Fruit fly (Drosophila melanogaster) whole organism, pupa: ENCODE data around the gene CG1943.

Experiments used
- CG10348 ChIP-seq: fragments of 200-800 bp; sonication (Bioruptor generic); IDR thresholded peaks from 2 replicates; pipeline ENCODE4 v1.3.6; 2022; ENCODE audit warnings: missing biosample characterization, missing genetic modification characterization
- CG12605 ChIP-seq: fragments of 200-800 bp; sonication (Bioruptor generic); IDR thresholded peaks from 2 replicates; pipeline ENCODE4 v1.3.6; 2022; ENCODE audit warnings: missing biosample characterization, missing genetic modification characterization
- CG13204 ChIP-seq: fragments of 200-800 bp; sonication (Bioruptor generic); optimal IDR thresholded peaks from 2 replicates; lab custom pipeline; 2018; ENCODE audit warnings: missing biosample characterization, mild to moderate bottlenecking, missing genetic modification characterization, moderate library complexity
- CG14655 ChIP-seq: fragments of 200-800 bp; sonication (Bioruptor generic); optimal IDR thresholded peaks from 3 replicates; lab custom pipeline; 2017; ENCODE audit warnings: mild to moderate bottlenecking, missing biosample characterization, missing genetic modification reagents, missing genetic modification characterization
- CG15710 ChIP-seq: fragments of 200-800 bp; sonication (Bioruptor generic); optimal IDR thresholded peaks from 2 replicates; lab custom pipeline; 2018; ENCODE audit warnings: missing biosample characterization, mild to moderate bottlenecking, missing genetic modification characterization, moderate library complexity
- CG17806 ChIP-seq: fragments of 200-800 bp; sonication (Bioruptor generic); optimal IDR thresholded peaks from 2 replicates; lab custom pipeline; 2018; ENCODE audit warnings: missing biosample characterization, mild to moderate bottlenecking, missing genetic modification characterization, moderate library complexity
- CG32121 ChIP-seq: fragments of 200-800 bp; sonication (Bioruptor generic); IDR thresholded peaks from 2 replicates; pipeline ENCODE4 v1.3.6; 2022; ENCODE audit warnings: missing biosample characterization, missing genetic modification characterization
- CG34367 ChIP-seq: fragments of 200-800 bp; sonication (Bioruptor generic); optimal IDR thresholded peaks from 2 replicates; lab custom pipeline; 2018; ENCODE audit warnings: missing biosample characterization, mild to moderate bottlenecking, missing genetic modification characterization
- CG4496 ChIP-seq: fragments of 200-800 bp; sonication (Bioruptor generic); IDR thresholded peaks from 3 replicates; pipeline ENCODE4 v1.3.6; 2022; ENCODE audit warnings: missing biosample characterization, missing genetic modification characterization
- CG8159 ChIP-seq: fragments of 200-800 bp; sonication (Bioruptor generic); optimal IDR thresholded peaks from 3 replicates; lab custom pipeline; 2018; ENCODE audit warnings: missing biosample characterization, mild to moderate bottlenecking, missing genetic modification characterization, moderate library complexity
- CG8301 ChIP-seq: fragments of 200-800 bp; sonication (Bioruptor generic); optimal IDR thresholded peaks from 2 replicates; lab custom pipeline; 2018; ENCODE audit warnings: missing biosample characterization, mild to moderate bottlenecking, missing genetic modification characterization
- CG9948 ChIP-seq: fragments of 200-800 bp; sonication (Bioruptor generic); optimal IDR thresholded peaks from 2 replicates; lab custom pipeline; 2018; ENCODE audit warnings: missing biosample characterization, mild to moderate bottlenecking, missing genetic modification characterization, moderate library complexity
- D1 ChIP-seq: fragments of 200-800 bp; sonication (Bioruptor generic); optimal IDR thresholded peaks from 2 replicates; lab custom pipeline; 2018; ENCODE audit warnings: missing biosample characterization, mild to moderate bottlenecking, missing genetic modification characterization, moderate library complexity
- EcR ChIP-seq: fragments of 200-800 bp; sonication (Bioruptor generic); optimal IDR thresholded peaks from 3 replicates; lab custom pipeline; 2019; ENCODE audit warnings: missing biosample characterization, missing genetic modification characterization, mild to moderate bottlenecking, moderate library complexity, missing genetic modification reagents
- Ets98B ChIP-seq: fragments of 200-800 bp; sonication (Bioruptor generic); IDR thresholded peaks from 2 replicates; pipeline ENCODE4 v1.3.6; 2022; ENCODE audit warnings: missing biosample characterization, missing genetic modification characterization
- Pif1A ChIP-seq: fragments of 200-800 bp; sonication (Bioruptor generic); optimal IDR thresholded peaks from 3 replicates; lab custom pipeline; 2016; ENCODE audit warnings: missing biosample characterization, missing genetic modification characterization
- Pif1B ChIP-seq: fragments of 200-800 bp; sonication (Bioruptor generic); optimal IDR thresholded peaks from 3 replicates; lab custom pipeline; 2016; ENCODE audit warnings: missing biosample characterization, missing genetic modification characterization
- Snoo ChIP-seq: fragments of 200-800 bp; sonication (Bioruptor generic); optimal IDR thresholded peaks from 3 replicates; lab custom pipeline; 2017; ENCODE audit warnings: missing biosample characterization, mild to moderate bottlenecking, missing genetic modification characterization, inconsistent platforms
- fd96Ca ChIP-seq: fragments of 200-800 bp; sonication (Bioruptor generic); IDR thresholded peaks from 3 replicates; pipeline ENCODE4 v1.3.6; 2022; ENCODE audit warnings: missing biosample characterization, missing genetic modification characterization
- gl ChIP-seq: fragments of 200-800 bp; sonication (Bioruptor generic); optimal IDR thresholded peaks from 2 replicates; lab custom pipeline; 2018; ENCODE audit warnings: missing biosample characterization, mild to moderate bottlenecking, missing genetic modification characterization
- rn ChIP-seq: fragments of 200-800 bp; sonication (Bioruptor generic); IDR thresholded peaks from 2 replicates; pipeline ENCODE4 v1.3.6; 2022; ENCODE audit warnings: missing biosample characterization, missing genetic modification characterization

The CG1943 gene

dm6 chr3R:7074297-7075114 lies at the start of gene CG1943, which contains the start of gene Ufl1:
TSS of gene CG1943 (plus strand) at chr3R:7074859.
TSS of gene Ufl1 (minus strand) at chr3R:7074452.
- TF ChIP-seq D1 (tag; lab: Kevin White, UChicago) (no peak), Pif1A (GFP tag; lab: Kevin White, UChicago) (no peak), CG14655 (GFP tag; lab: Kevin White, UChicago) (no peak), CG10348 (no peak), CG4496 (GFP tag; lab: Robert Waterston, UW) (no peak), Ets98B (GFP tag; lab: Robert Waterston, UW) (no peak), CG12605 (GFP tag; lab: Robert Waterston, UW) (no peak), CG32121 (GFP tag; lab: Robert Waterston, UW) (no peak), Pif1B (GFP tag; lab: Kevin White, UChicago) (no peak)

dm6 chr3R:7025241-7025640 lies 49.4 kb upstream of the CG1943 start:
- TF ChIP-seq D1 (tag; lab: Kevin White, UChicago): no peak
- TF ChIP-seq Pif1B (GFP tag; lab: Kevin White, UChicago): peak; percentile 42
- TF ChIP-seq CG8159 (tag; lab: Kevin White, UChicago): peak; percentile 77
- peak; percentile 38 for TF ChIP-seq Pif1A (GFP tag; lab: Kevin White, UChicago)
- no peak for TF ChIP-seq Snoo
- TF ChIP-seq CG13204 (GFP tag; lab: Kevin White, UChicago): no peak
- peak; percentile 78 for TF ChIP-seq CG14655 (GFP tag; lab: Kevin White, UChicago)
- no peak for TF ChIP-seq EcR (GFP tag; lab: Kevin White, UChicago)
- TF ChIP-seq CG12605 (GFP tag; lab: Robert Waterston, UW): no peak
- peak; percentile 71 for TF ChIP-seq CG9948 (tag; lab: Kevin White, UChicago)
- TF ChIP-seq CG32121 (GFP tag; lab: Robert Waterston, UW): no peak
- TF ChIP-seq gl: peak; percentile 21
- TF ChIP-seq CG8301 (tag; lab: Kevin White, UChicago): peak; percentile 55
- TF ChIP-seq CG17806 (tag; lab: Kevin White, UChicago): peak; percentile 58
- TF ChIP-seq CG4496 (GFP tag; lab: Robert Waterston, UW): no peak
- TF ChIP-seq CG10348: no peak
- peak; percentile 70 for TF ChIP-seq CG15710 (tag; lab: Kevin White, UChicago)
- TF ChIP-seq fd96Ca (GFP tag; lab: Robert Waterston, UW): no peak
- peak; percentile 54 for TF ChIP-seq CG34367 (tag; lab: Kevin White, UChicago)
- no peak for TF ChIP-seq rn (GFP tag; lab: Robert Waterston, UW)
- TF ChIP-seq Ets98B (GFP tag; lab: Robert Waterston, UW): no peak

dm6 chr3R:7028554-7028953 lies 46.1 kb upstream of the CG1943 start:
- no peak for TF ChIP-seq CG34367 (tag; lab: Kevin White, UChicago)
- no peak for TF ChIP-seq CG10348
- TF ChIP-seq Snoo: no peak
- no peak for TF ChIP-seq CG13204 (GFP tag; lab: Kevin White, UChicago)
- TF ChIP-seq CG32121 (GFP tag; lab: Robert Waterston, UW): no peak
- TF ChIP-seq Ets98B (GFP tag; lab: Robert Waterston, UW): no peak

- TF ChIP-seq CG32121 (GFP tag; lab: Robert Waterston, UW) (no peak), CG14655 (GFP tag; lab: Kevin White, UChicago) (no peak), Pif1B (GFP tag; lab: Kevin White, UChicago) (no peak), rn (GFP tag; lab: Robert Waterston, UW) (no peak), Ets98B (GFP tag; lab: Robert Waterston, UW) (no peak), Snoo (no peak), CG4496 (GFP tag; lab: Robert Waterston, UW) (no peak), CG17806 (tag; lab: Kevin White, UChicago) (no peak), CG34367 (tag; lab: Kevin White, UChicago) (no peak), CG8159 (tag; lab: Kevin White, UChicago) (no peak), Pif1A (GFP tag; lab: Kevin White, UChicago) (no peak), CG10348 (no peak), CG12605 (GFP tag; lab: Robert Waterston, UW) (no peak), fd96Ca (GFP tag; lab: Robert Waterston, UW) (no peak), CG9948 (tag; lab: Kevin White, UChicago) (no peak), gl (no peak), CG8301 (tag; lab: Kevin White, UChicago) (no peak), EcR (GFP tag; lab: Kevin White, UChicago) (no peak), D1 (tag; lab: Kevin White, UChicago) (no peak)
These were observed 45.2 kb upstream of the CG1943 start for dm6 chr3R:7029434-7029833.

dm6 chr3R:7031553-7031952 lies 43.1 kb upstream of the CG1943 start:
- no peak for TF ChIP-seq CG8159 (tag; lab: Kevin White, UChicago)
- TF ChIP-seq CG8301 (tag; lab: Kevin White, UChicago): no peak

- TF ChIP-seq CG32121 (GFP tag; lab: Robert Waterston, UW): no peak
- no peak for TF ChIP-seq Pif1B (GFP tag; lab: Kevin White, UChicago)
- no peak for TF ChIP-seq CG10348
- no peak for TF ChIP-seq CG14655 (GFP tag; lab: Kevin White, UChicago)
- TF ChIP-seq Pif1A (GFP tag; lab: Kevin White, UChicago): no peak
- no peak for TF ChIP-seq EcR (GFP tag; lab: Kevin White, UChicago)
- TF ChIP-seq CG15710 (tag; lab: Kevin White, UChicago): no peak
- no peak for TF ChIP-seq CG13204 (GFP tag; lab: Kevin White, UChicago)
- no peak for TF ChIP-seq CG9948 (tag; lab: Kevin White, UChicago)
- no peak for TF ChIP-seq Snoo
- TF ChIP-seq CG17806 (tag; lab: Kevin White, UChicago): no peak
- TF ChIP-seq CG12605 (GFP tag; lab: Robert Waterston, UW): no peak
- no peak for TF ChIP-seq fd96Ca (GFP tag; lab: Robert Waterston, UW)
- TF ChIP-seq rn (GFP tag; lab: Robert Waterston, UW): no peak
These were observed 41.0 kb upstream of the CG1943 start for dm6 chr3R:7033707-7034106.
